Fruit fly (Drosophila melanogaster) whole organism, embryonic: ENCODE data around the gene Ide.

ENCODE experiments used
- Antp ChIP-seq: fragments of 200-800 bp; sonication (Bioruptor generic); optimal IDR thresholded peaks from 3 replicates; lab custom pipeline; 2016; ENCODE audit warnings: missing biosample characterization, missing genetic modification characterization
- B-H1 ChIP-seq: fragments of 200-800 bp; sonication (Bioruptor generic); IDR thresholded peaks from 3 replicates; pipeline ENCODE4 v1.3.6; 2022; ENCODE audit warnings: missing biosample characterization, missing genetic modification characterization
- B-H2 ChIP-seq: fragments of 200-800 bp; sonication (Bioruptor generic); optimal IDR thresholded peaks from 2 replicates; lab custom pipeline; 2018; ENCODE audit warnings: missing biosample characterization, mild to moderate bottlenecking, missing genetic modification characterization
- Bgb ChIP-seq: fragments of 200-800 bp; sonication (Bioruptor generic); IDR thresholded peaks from 2 replicates; pipeline ENCODE4 v1.3.6; 2022; ENCODE audit warnings: missing biosample characterization, missing genetic modification characterization; ENCODE audit not compliant: partially characterized antibody
- Blimp-1 ChIP-seq: fragments of 200-800 bp; sonication (Bioruptor generic); optimal IDR thresholded peaks from 3 replicates; lab custom pipeline; 2018; ENCODE audit warnings: missing biosample characterization, missing genetic modification characterization, mild to moderate bottlenecking, moderate library complexity, missing genetic modification reagents
- CG11695 ChIP-seq: fragments of 200-800 bp; sonication (Bioruptor generic); IDR thresholded peaks from 3 replicates; pipeline ENCODE4 v1.3.6; 2022; ENCODE audit warnings: missing biosample characterization, missing genetic modification characterization
- CG12299 ChIP-seq: fragments of 200-800 bp; sonication (Bioruptor generic); optimal IDR thresholded peaks from 2 replicates; lab custom pipeline; 2018; ENCODE audit warnings: missing biosample characterization, mild to moderate bottlenecking, missing genetic modification characterization
- CG13775 ChIP-seq: fragments of 200-800 bp; sonication (Bioruptor generic); optimal IDR thresholded peaks from 3 replicates; lab custom pipeline; 2017; ENCODE audit warnings: missing biosample characterization, mild to moderate bottlenecking, missing genetic modification characterization
- CG14014 ChIP-seq: fragments of 200-800 bp; sonication (Bioruptor generic); IDR thresholded peaks from 2 replicates; pipeline ENCODE4 v1.3.6; 2022; ENCODE audit warnings: missing biosample characterization, missing genetic modification characterization
- CG15696 ChIP-seq: fragments of 200-800 bp; sonication (Bioruptor generic); optimal IDR thresholded peaks from 2 replicates; lab custom pipeline; 2019; ENCODE audit warnings: missing biosample characterization, mild to moderate bottlenecking, missing genetic modification characterization, moderate library complexity
- CG17385 ChIP-seq: fragments of 200-800 bp; sonication (Bioruptor generic); optimal IDR thresholded peaks from 3 replicates; lab custom pipeline; 2018; ENCODE audit warnings: missing biosample characterization, mild to moderate bottlenecking, missing genetic modification characterization
- CG17568 ChIP-seq: fragments of 200-800 bp; sonication (Bioruptor generic); optimal IDR thresholded peaks from 2 replicates; lab custom pipeline; 2018; ENCODE audit warnings: missing biosample characterization, mild to moderate bottlenecking, missing genetic modification characterization, moderate library complexity
- CG1832 ChIP-seq: fragments of 200-800 bp; sonication (Bioruptor generic); optimal IDR thresholded peaks from 2 replicates; lab custom pipeline; 2017; ENCODE audit warnings: missing biosample characterization, mild to moderate bottlenecking, missing genetic modification characterization, inconsistent platforms
- CG2116 ChIP-seq: fragments of 200-800 bp; sonication (Bioruptor generic); optimal IDR thresholded peaks from 3 replicates; lab custom pipeline; 2018; ENCODE audit warnings: missing biosample characterization, mild to moderate bottlenecking, missing genetic modification characterization
- CG33213 ChIP-seq: fragments of 200-800 bp; sonication (Bioruptor generic); optimal IDR thresholded peaks from 3 replicates; lab custom pipeline; 2016; ENCODE audit warnings: missing biosample characterization, missing genetic modification characterization
- CG3847 ChIP-seq: fragments of 200-800 bp; sonication (Bioruptor generic); IDR thresholded peaks from 2 replicates; pipeline ENCODE4 v1.3.6; 2022; ENCODE audit warnings: missing biosample characterization, missing genetic modification characterization
- CG42726 ChIP-seq: fragments of 200-800 bp; sonication (Bioruptor generic); IDR thresholded peaks from 2 replicates; pipeline ENCODE4 v1.3.6; 2022; ENCODE audit warnings: missing biosample characterization, missing genetic modification characterization; ENCODE audit not compliant: partially characterized antibody
- CG6683 ChIP-seq: fragments of 200-800 bp; sonication (Bioruptor generic); optimal IDR thresholded peaks from 2 replicates; lab custom pipeline; 2017; ENCODE audit warnings: missing biosample characterization, mild to moderate bottlenecking, missing genetic modification characterization, missing genetic modification reagents
- CG8290 ChIP-seq, 3 experiments: fragments of 200-800 bp; sonication (Bioruptor generic); optimal IDR thresholded peaks; 2 replicates each; lab custom pipeline; 2016 to 2019; ENCODE audit warnings: missing biosample characterization in 3 of 3, missing genetic modification characterization in 3 of 3, mild to moderate bottlenecking in 2 of 3, moderate library complexity in 1 of 3
- CG9876 ChIP-seq: fragments of 200-800 bp; sonication (Bioruptor generic); optimal IDR thresholded peaks from 2 replicates; lab custom pipeline; 2016; ENCODE audit warnings: missing biosample characterization, missing genetic modification characterization
- Dek ChIP-seq: fragments of 200-800 bp; sonication (Bioruptor generic); optimal IDR thresholded peaks from 3 replicates; lab custom pipeline; 2019; ENCODE audit warnings: missing biosample characterization, mild to moderate bottlenecking, missing genetic modification characterization, moderate library complexity
- Drgx ChIP-seq: fragments of 200-800 bp; sonication (Bioruptor generic); IDR thresholded peaks from 2 replicates; pipeline ENCODE4 v1.3.6; 2022; ENCODE audit warnings: missing biosample characterization, missing genetic modification characterization
- E2f1 ChIP-seq: fragments of 200-800 bp; sonication (Bioruptor generic); IDR thresholded peaks from 2 replicates; pipeline ENCODE4 v1.3.6; 2022; ENCODE audit warnings: missing biosample characterization, missing genetic modification characterization
- Eip74EF ChIP-seq, 2 experiments: fragments of 200-800 bp in 1 of 2; fragments of >200 bp in 1 of 2; sonication (Bioruptor generic) in 1 of 2; optimal IDR thresholded peaks; 2 replicates each; lab custom pipeline; 2017 to 2019; ENCODE audit warnings: missing biosample characterization in 2 of 2, missing genetic modification characterization in 2 of 2, mild to moderate bottlenecking in 1 of 2, moderate library complexity in 1 of 2
- Fer1 ChIP-seq: fragments of 200-800 bp; sonication (Bioruptor generic); optimal IDR thresholded peaks from 2 replicates; lab custom pipeline; 2017; ENCODE audit warnings: missing biosample characterization, mild to moderate bottlenecking, missing genetic modification characterization
- HLHmδ ChIP-seq: fragments of 200-800 bp; sonication (Bioruptor generic); optimal IDR thresholded peaks from 2 replicates; lab custom pipeline; 2018; ENCODE audit warnings: missing biosample characterization, mild to moderate bottlenecking, missing genetic modification characterization, moderate library complexity
- Hr3 ChIP-seq: fragments of 200-800 bp; sonication (Bioruptor generic); optimal IDR thresholded peaks from 3 replicates; lab custom pipeline; 2016; ENCODE audit warnings: missing biosample characterization, missing genetic modification characterization
- Hr78 ChIP-seq, 2 experiments: fragments of 200-800 bp in 1 of 2; fragments of >200 bp in 1 of 2; sonication (Bioruptor generic) in 1 of 2; optimal IDR thresholded peaks; 2 replicates each; lab custom pipeline; 2017 to 2019; ENCODE audit warnings: missing biosample characterization in 2 of 2, missing genetic modification characterization in 2 of 2, mild to moderate bottlenecking in 1 of 2, moderate library complexity in 1 of 2
- Med ChIP-seq: fragments of 200-800 bp; sonication (Bioruptor generic); peaks from one replicate; lab custom pipeline; 2016; ENCODE audit warnings: missing biosample characterization, missing genetic modification characterization, mild to moderate bottlenecking, inconsistent platforms, moderate library complexity
- NC2α ChIP-seq: fragments of 200-800 bp; sonication (Bioruptor generic); optimal IDR thresholded peaks from 2 replicates; lab custom pipeline; 2016; ENCODE audit warnings: missing biosample characterization, missing genetic modification characterization
- Nf-YA ChIP-seq: fragments of 200-800 bp; sonication (Bioruptor generic); IDR thresholded peaks from 2 replicates; pipeline ENCODE4 v1.3.6; 2022; ENCODE audit warnings: missing biosample characterization, missing genetic modification characterization
- NfI ChIP-seq: fragments of 200-800 bp; sonication (Bioruptor generic); optimal IDR thresholded peaks from 3 replicates; lab custom pipeline; 2018; ENCODE audit warnings: missing biosample characterization, mild to moderate bottlenecking, missing genetic modification characterization, moderate library complexity
- Oaz ChIP-seq: fragments of 200-800 bp; sonication (Bioruptor generic); IDR thresholded peaks from 2 replicates; pipeline ENCODE4 v1.3.6; 2022; ENCODE audit warnings: missing biosample characterization, missing genetic modification characterization
- Ravus ChIP-seq: fragments of 200-800 bp; sonication (Bioruptor generic); IDR thresholded peaks from 2 replicates; pipeline ENCODE4 v1.3.6; 2022; ENCODE audit warnings: missing biosample characterization, missing genetic modification characterization
- Sox100B ChIP-seq: fragments of 200-800 bp; sonication (Bioruptor generic); optimal IDR thresholded peaks from 3 replicates; lab custom pipeline; 2018; ENCODE audit warnings: missing biosample characterization, mild to moderate bottlenecking, missing genetic modification characterization
- ap ChIP-seq: fragments of 200-800 bp; sonication (Bioruptor generic); IDR thresholded peaks from 2 replicates; pipeline ENCODE4 v1.3.6; 2022; ENCODE audit warnings: missing biosample characterization, missing genetic modification characterization
- caup ChIP-seq: fragments of 200-800 bp; sonication (Bioruptor generic); optimal IDR thresholded peaks from 3 replicates; lab custom pipeline; 2017; ENCODE audit warnings: missing biosample characterization, mild to moderate bottlenecking, missing genetic modification characterization, moderate library complexity; ENCODE audit not compliant: severe bottlenecking
- cg ChIP-seq: fragments of 200-800 bp; sonication (Bioruptor generic); optimal IDR thresholded peaks from 3 replicates; lab custom pipeline; 2019; ENCODE audit warnings: missing biosample characterization, mild to moderate bottlenecking, missing genetic modification characterization, moderate library complexity
- grn ChIP-seq: fragments of 200-800 bp; sonication (Bioruptor generic); optimal IDR thresholded peaks from 3 replicates; lab custom pipeline; 2017; ENCODE audit warnings: missing biosample characterization, missing genetic modification characterization
- hbn ChIP-seq: fragments of 200-800 bp; sonication (Bioruptor generic); IDR thresholded peaks from 2 replicates; pipeline ENCODE4 v1.3.6; 2022; ENCODE audit warnings: missing biosample characterization, missing genetic modification characterization; ENCODE audit not compliant: partially characterized antibody
- hkb ChIP-seq, 2 experiments: fragments of 200-800 bp in 1 of 2; fragments of >200 bp in 1 of 2; sonication (Bioruptor generic) in 1 of 2; IDR thresholded peaks in 1 of 2; optimal IDR thresholded peaks in 1 of 2; 2 replicates each; pipeline versions ENCODE4 v1.3.6 to Lab custom; 2017 to 2022; ENCODE audit warnings: missing biosample characterization in 1 of 2, missing genetic modification characterization in 1 of 2
- hth ChIP-seq: fragments of >200 bp; optimal IDR thresholded peaks from 2 replicates; lab custom pipeline; 2017; ENCODE audit warnings: inconsistent platforms
- pho ChIP-seq: fragments of 200-800 bp; sonication (Bioruptor generic); optimal IDR thresholded peaks from 2 replicates; lab custom pipeline; 2016; ENCODE audit warnings: missing biosample characterization, missing genetic modification characterization
- sd ChIP-seq: fragments of 200-800 bp; sonication (Bioruptor generic); optimal IDR thresholded peaks from 3 replicates; lab custom pipeline; 2018; ENCODE audit warnings: missing biosample characterization, mild to moderate bottlenecking, missing genetic modification characterization, moderate library complexity
- ssp ChIP-seq: fragments of 200-800 bp; sonication (Bioruptor generic); IDR thresholded peaks from 2 replicates; pipeline ENCODE4 v1.3.6; 2022; ENCODE audit warnings: missing biosample characterization, missing genetic modification characterization
- stwl ChIP-seq: fragments of 200-800 bp; sonication (Bioruptor generic); optimal IDR thresholded peaks from 3 replicates; lab custom pipeline; 2018; ENCODE audit warnings: missing biosample characterization, mild to moderate bottlenecking, missing genetic modification characterization, moderate library complexity
- vvl ChIP-seq: fragments of 200-800 bp; sonication (Bioruptor generic); IDR thresholded peaks from 2 replicates; pipeline ENCODE4 v1.3.6; 2022; ENCODE audit warnings: missing biosample characterization, missing genetic modification characterization
- zf30C ChIP-seq: fragments of 200-800 bp; sonication (Bioruptor generic); optimal IDR thresholded peaks from 3 replicates; lab custom pipeline; 2018; ENCODE audit warnings: missing biosample characterization, mild to moderate bottlenecking, missing genetic modification characterization
- zfh1 ChIP-seq: fragments of 200-800 bp; sonication (Bioruptor generic); IDR thresholded peaks from 3 replicates; pipeline ENCODE4 v1.3.6; 2022; ENCODE audit warnings: missing biosample characterization, missing genetic modification characterization
- zfh2 ChIP-seq: fragments of 200-800 bp; sonication (Bioruptor generic); optimal IDR thresholded peaks from 2 replicates; lab custom pipeline; 2016; ENCODE audit warnings: missing biosample characterization, missing genetic modification characterization

Ide gene

DNA sequence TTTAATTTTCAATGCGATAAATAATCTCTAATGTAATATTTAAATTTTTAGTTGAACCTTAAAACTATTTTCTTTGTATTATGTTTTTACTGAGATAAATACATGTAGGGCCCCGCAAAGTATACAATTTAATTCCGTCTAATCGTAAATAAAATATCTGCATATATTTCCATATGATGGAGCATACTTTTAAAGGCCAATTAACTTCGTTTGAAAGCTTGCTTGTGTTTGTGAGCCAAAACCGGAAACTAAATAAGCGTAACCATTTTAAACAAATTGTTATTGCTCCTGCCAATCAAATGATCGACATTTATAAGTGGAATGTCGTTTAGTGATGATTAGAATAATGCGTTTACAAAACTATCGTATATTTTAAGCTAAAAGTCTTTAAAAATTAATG is 35.1 kb upstream of the Ide start (continued):
- TF ChIP-seq Dek (tag; lab: Kevin White, UChicago): no peak
- no peak for TF ChIP-seq HLHmδ (GFP tag; lab: Kevin White, UChicago)
- peak; percentile 27 for TF ChIP-seq Sox100B (GFP tag; lab: Kevin White, UChicago)
- no peak for TF ChIP-seq CG13775 (GFP tag; lab: Kevin White, UChicago)
- no peak for TF ChIP-seq CG14014 (GFP tag; lab: Robert Waterston, UW)
- TF ChIP-seq Nf-YA (GFP tag; lab: Robert Waterston, UW): no peak
- no peak for TF ChIP-seq Antp (GFP tag; lab: Kevin White, UChicago)
- no peak for TF ChIP-seq CG3847 (GFP tag; lab: Robert Waterston, UW)
- TF ChIP-seq cg (GFP tag; lab: Kevin White, UChicago): peak; percentile 60
- TF ChIP-seq CG42726 (GFP tag; lab: Robert Waterston, UW): no peak
- TF ChIP-seq Bgb (GFP tag; lab: Robert Waterston, UW): no peak
- no peak for TF ChIP-seq CG2116 (GFP tag; lab: Kevin White, UChicago)
- no peak for TF ChIP-seq Hr3 (GFP tag; lab: Kevin White, UChicago)
- TF ChIP-seq CG11695 (GFP tag; lab: Robert Waterston, UW): no peak
- TF ChIP-seq Eip74EF (GFP tag; optimal IDR thresholded peaks at IDR 0.05; lab: Kevin White, UChicago): peak in 1 of 2 experiments; percentile 52
- TF ChIP-seq E2f1 (GFP tag; lab: Robert Waterston, UW): no peak
- TF ChIP-seq NfI (GFP tag; lab: Kevin White, UChicago): peak; percentile 10
- TF ChIP-seq stwl (tag; lab: Kevin White, UChicago): no peak
- no peak for TF ChIP-seq CG1832
- no peak for TF ChIP-seq zf30C (GFP tag; lab: Kevin White, UChicago)
- no peak for TF ChIP-seq hth (lab: Kevin White, UChicago)
- no peak for TF ChIP-seq caup
- peak; percentile 24 for TF ChIP-seq B-H2 (GFP tag; lab: Kevin White, UChicago)
- no peak for TF ChIP-seq Blimp-1
- no peak for TF ChIP-seq B-H1 (GFP tag; lab: Robert Waterston, UW)
- no peak for TF ChIP-seq grn (GFP tag; lab: Kevin White, UChicago)
- no peak for TF ChIP-seq hbn
- TF ChIP-seq pho (GFP tag; lab: Kevin White, UChicago): no peak
- peak; percentile 23 for TF ChIP-seq CG17568 (GFP tag; lab: Kevin White, UChicago)
- TF ChIP-seq CG6683 (GFP tag; lab: Kevin White, UChicago): no peak
- TF ChIP-seq CG33213: no peak
- TF ChIP-seq CG9876 (GFP tag; lab: Kevin White, UChicago): no peak
- TF ChIP-seq ap (GFP tag; lab: Robert Waterston, UW): no peak
- no peak for TF ChIP-seq zfh1 (GFP tag; lab: Robert Waterston, UW)
- no peak for TF ChIP-seq CG8290 (GFP tag; optimal IDR thresholded peaks at IDR 0.05; lab: Kevin White, UChicago)
- peak in 1 of 2 experiments; percentile 17 for TF ChIP-seq CG8290 (tag; optimal IDR thresholded peaks at IDR 0.05; lab: Kevin White, UChicago)
- TF ChIP-seq NC2α (GFP tag; lab: Kevin White, UChicago): no peak
- no peak for TF ChIP-seq CG12299 (tag; lab: Kevin White, UChicago)
- no peak for TF ChIP-seq ssp (GFP tag; lab: Robert Waterston, UW)
- peak; percentile 26 for TF ChIP-seq sd
- TF ChIP-seq hkb (optimal IDR thresholded peaks at IDR 0.05; lab: Kevin White, UChicago): no peak
- 0 out of 2 replicates have a peak, but pooled peaks have one; percentile 20 for TF ChIP-seq hkb (GFP tag; IDR thresholded peaks at IDR 0.05; lab: Robert Waterston, UW)
- TF ChIP-seq CG17385 (GFP tag; lab: Kevin White, UChicago): peak; percentile 22
- peak; percentile 63 for TF ChIP-seq Med (GFP tag; lab: Kevin White, UChicago)
- no peak for TF ChIP-seq Hr78 (GFP tag; optimal IDR thresholded peaks at IDR 0.05; lab: Kevin White, UChicago)
- peak; percentile 61 for TF ChIP-seq vvl (GFP tag; lab: Robert Waterston, UW)
- TF ChIP-seq CG15696: no peak
- TF ChIP-seq Drgx (GFP tag; lab: Robert Waterston, UW): no peak
- TF ChIP-seq Ravus (GFP tag; lab: Robert Waterston, UW): no peak
- TF ChIP-seq Oaz (GFP tag; lab: Robert Waterston, UW): no peak
- TF ChIP-seq Fer1 (GFP tag; lab: Kevin White, UChicago): no peak
- TF ChIP-seq zfh2: no peak
